Worm (Caenorhabditis elegans) whole organism, L1 larva: ENCODE measurements around the gene gln-5.

ENCODE experiments used
- elt-3 ChIP-seq, 6 experiments: fragments of 150-350 bp in 1 of 6; sonication (generic microtip); optimal IDR thresholded peaks; 2 replicates each; lab custom pipeline; 2017 to 2018; ENCODE audit warnings: missing biosample characterization in 6 of 6, missing genetic modification characterization in 6 of 6, inconsistent platforms in 1 of 6
- lin-39 ChIP-seq: fragments of 150-350 bp; optimal IDR thresholded peaks from 2 replicates; lab custom pipeline; 2014; ENCODE audit warnings: missing biosample characterization, missing genetic modification reagents, missing genetic modification characterization
- nhr-47 ChIP-seq: sonication (generic microtip); optimal IDR thresholded peaks from 2 replicates; lab custom pipeline; 2016; ENCODE audit warnings: mild to moderate bottlenecking, missing genetic modification characterization, moderate library complexity, missing compliant biosample characterization
- sptf-1 ChIP-seq: fragments of 150-350 bp; optimal IDR thresholded peaks from 2 replicates; lab custom pipeline; 2014; ENCODE audit warnings: missing biosample characterization, missing genetic modification characterization
- ztf-11 ChIP-seq, 2 experiments: sonication (generic microtip); optimal IDR thresholded peaks; 2 replicates each; lab custom pipeline; 2016 to 2017; ENCODE audit warnings: missing genetic modification characterization in 2 of 2, missing biosample characterization in 1 of 2, missing compliant biosample characterization in 1 of 2

DNA sequence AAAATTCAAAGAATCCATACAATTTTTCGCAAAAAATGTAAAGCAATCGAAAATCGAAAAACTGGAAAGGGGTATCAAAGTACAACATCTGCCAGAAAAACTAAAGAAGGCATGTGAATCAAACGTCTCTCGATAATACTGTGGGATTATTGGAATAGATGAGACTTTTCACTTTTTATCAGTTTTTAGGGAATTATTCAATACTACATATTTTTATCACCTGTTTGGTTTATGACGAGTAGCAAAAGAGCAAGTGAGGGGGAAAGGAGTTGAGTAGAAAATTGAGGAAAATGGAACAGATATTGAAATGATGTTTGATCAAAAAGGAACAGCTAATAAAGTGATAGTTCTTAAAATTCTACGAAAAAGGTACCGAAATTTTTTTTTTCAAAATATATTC, 19.6 kb upstream of the gln-5 start:
- TF ChIP-seq sptf-1 (tag; lab: Kevin White, UChicago) = no peak
- TF ChIP-seq elt-3 (tag; optimal IDR thresholded peaks at IDR 0.05; lab: Kevin White, UChicago) = no peak
- no peak for TF ChIP-seq lin-39
- no peak for TF ChIP-seq nhr-47 (tag; lab: Kevin White, UChicago)
- TF ChIP-seq ztf-11 (tag; optimal IDR thresholded peaks at IDR 0.05; lab: Kevin White, UChicago) = no peak
